Worm (Caenorhabditis elegans): Measurements from ENCODE around the gene T01G5.7.

ce11 chrV:15089438-15089837, 22.3 kb upstream of the T01G5.7 start, which contains the start of the genes C01G10.5 and C01G10.4:
- TF ChIP-seq daf-16 (GFP tag; optimal IDR thresholded peaks at IDR 0.05) (no peak), daf-16 (tag; optimal IDR thresholded peaks at IDR 0.05) (no peak), egl-43 (GFP tag; IDR thresholded peaks at IDR 0.05) (no peak), lsy-2 (tag; optimal IDR thresholded peaks at IDR 0.05) (no peak), pqm-1 (tag; optimal IDR thresholded peaks at IDR 0.05) (no peak), zag-1 (tag; optimal IDR thresholded peaks at IDR 0.05) (no peak)
